Fruit fly (Drosophila melanogaster): ENCODE measurements around the gene Dph2.
A peak's percentile ranks its signal among the peaks of the same experiment; 100 is the strongest.

Gene Dph2

dm6 chr3R:14893791-14894782 is at the start of gene Dph2 (continued):
- TF ChIP-seq CG33557 (GFP tag; optimal IDR thresholded peaks at IDR 0.05) (peak; percentile 55), tgo (GFP tag; IDR thresholded peaks at IDR 0.05) (peak; percentile 82), CG17612 (GFP tag; IDR thresholded peaks at IDR 0.05) (peak; percentile 36; the same call in 1 of the 2 replicates), ems (GFP tag; optimal IDR thresholded peaks at IDR 0.05) (peak; percentile 17), ash1 (GFP tag; optimal IDR thresholded peaks at IDR 0.05) (no peak), Antp (GFP tag; optimal IDR thresholded peaks at IDR 0.05) (peak; percentile 35), Mrtf (GFP tag; IDR thresholded peaks at IDR 0.05) (peak; percentile 47; the same call in 1 of the 3 replicates), CG17361 (GFP tag; IDR thresholded peaks at IDR 0.05) (peak; percentile 93), D19B (GFP tag; optimal IDR thresholded peaks at IDR 0.05) (no peak), abd-A (tag; optimal IDR thresholded peaks at IDR 0.05) (no peak), dysf (GFP tag; IDR thresholded peaks at IDR 0.05) (peak; percentile 75; the same call in 2 of the 3 replicates), Sin3A (optimal IDR thresholded peaks at IDR 0.05) (peak; percentile 53), Hsf (GFP tag; optimal IDR thresholded peaks at IDR 0.05) (peak; percentile 45), az2 (GFP tag; optimal IDR thresholded peaks at IDR 0.05) (peak; percentile 47), ewg (GFP tag; optimal IDR thresholded peaks at IDR 0.05) (no peak), hkb (optimal IDR thresholded peaks at IDR 0.05) (no peak), hkb (GFP tag; IDR thresholded peaks at IDR 0.05) (peak; percentile 82), CG15073 (GFP tag; optimal IDR thresholded peaks at IDR 0.05) (no peak), CG10321 (GFP tag; IDR thresholded peaks at IDR 0.05) (peak; percentile 61), BtbVII (GFP tag; optimal IDR thresholded peaks at IDR 0.05) (no peak), knrl (GFP tag; IDR thresholded peaks at IDR 0.05; ENCODE audit: partially characterized antibody) (no peak; the same call in 2 of the 3 replicates), CG13296 (GFP tag; optimal IDR thresholded peaks at IDR 0.05) (peak; percentile 72), CG8765 (GFP tag; IDR thresholded peaks at IDR 0.05) (no peak), Ssrp (tag; optimal IDR thresholded peaks at IDR 0.05) (peak; percentile 79), Dll (GFP tag; IDR thresholded peaks at IDR 0.05; ENCODE audit: partially characterized antibody) (no peak), gfzf (GFP tag; optimal IDR thresholded peaks at IDR 0.05) (peak; percentile 61), oc (tag; optimal IDR thresholded peaks at IDR 0.05) (no peak), Dip2 (GFP tag; IDR thresholded peaks at IDR 0.05) (no peak), danr (GFP tag; IDR thresholded peaks at IDR 0.05) (peak; percentile 47; the same call in 1 of the 2 replicates), HLH4C (GFP tag; IDR thresholded peaks at IDR 0.05; ENCODE audit: partially characterized antibody) (no peak), Dp (GFP tag; optimal IDR thresholded peaks at IDR 0.05) (peak; percentile 76), unc-4 (GFP tag; IDR thresholded peaks at IDR 0.05; ENCODE audit: partially characterized antibody) (no peak), Neu2 (GFP tag; optimal IDR thresholded peaks at IDR 0.05; ENCODE audit: borderline replicate concordance) (no peak), CG2875 (GFP tag; optimal IDR thresholded peaks at IDR 0.05) (no peak), CG5953 (GFP tag; IDR thresholded peaks at IDR 0.05) (peak; percentile 73), Jarid2 (GFP tag; optimal IDR thresholded peaks at IDR 0.05) (no peak), eyg (GFP tag; optimal IDR thresholded peaks at IDR 0.05) (no peak), Lpt (GFP tag; optimal IDR thresholded peaks at IDR 0.05) (no peak), tap (tag; optimal IDR thresholded peaks at IDR 0.05) (peak; percentile 82), slou (GFP tag; optimal IDR thresholded peaks at IDR 0.05) (no peak), CG30020 (tag; optimal IDR thresholded peaks at IDR 0.05) (peak; percentile 98), CG7987 (GFP tag; optimal IDR thresholded peaks at IDR 0.05) (peak; percentile 91), CG17568 (GFP tag; optimal IDR thresholded peaks at IDR 0.05) (no peak), disco-r (GFP tag; optimal IDR thresholded peaks at IDR 0.05) (no peak), psq (GFP tag; optimal IDR thresholded peaks at IDR 0.05) (no peak), CG12236 (GFP tag; optimal IDR thresholded peaks at IDR 0.05) (no peak), mirr (GFP tag; optimal IDR thresholded peaks at IDR 0.05) (no peak), CG31388 (GFP tag; optimal IDR thresholded peaks at IDR 0.05) (no peak), kni (GFP tag; optimal IDR thresholded peaks at IDR 0.05) (peak; percentile 67)

Data from whole organism, embryonic.